Worm (Caenorhabditis elegans) whole organism, L4/young adult: ENCODE data around the gene bus-8B.

Source experiments
- W03F9.2 ChIP-seq: fragments of 150-350 bp; optimal IDR thresholded peaks from 2 replicates; lab custom pipeline; 2014; ENCODE audit warnings: missing biosample characterization, missing genetic modification characterization
- dao-5 ChIP-seq: sonication (generic microtip); optimal IDR thresholded peaks from 2 replicates; lab custom pipeline; 2016; ENCODE audit warnings: missing genotype, missing genetic modification characterization, moderate library complexity, missing compliant biosample characterization
- him-1 ChIP-seq: sonication (generic microtip); optimal IDR thresholded peaks from 2 replicates; lab custom pipeline; 2016; ENCODE audit warnings: missing genotype, missing genetic modification reagents, missing genetic modification characterization, missing compliant biosample characterization

Gene bus-8B

ce11 chrX:5505148-5505547 lies 12.0 kb downstream of the bus-8B start, which contains the start of gene T23F2.2:
T23F2.2 (minus strand) TSS chrX:5505248.
- TF ChIP-seq W03F9.2 (tag; lab: Kevin White, UChicago) (no peak), him-1 (tag; lab: Kevin White, UChicago) (no peak), dao-5 (tag; lab: Kevin White, UChicago) (no peak)

ce11 chrX:5506432-5506977 lies 13.4 kb downstream of the bus-8B start:
- TF ChIP-seq W03F9.2 (tag; lab: Kevin White, UChicago) (no peak), him-1 (tag; lab: Kevin White, UChicago) (no peak)

ce11 chrX:5507926-5508325 lies 14.8 kb downstream of the bus-8B start:
- TF ChIP-seq dao-5 (tag; lab: Kevin White, UChicago) (no peak), him-1 (tag; lab: Kevin White, UChicago) (no peak), W03F9.2 (tag; lab: Kevin White, UChicago) (no peak)

- TF ChIP-seq dao-5 (tag; lab: Kevin White, UChicago): no peak
- no peak for TF ChIP-seq W03F9.2 (tag; lab: Kevin White, UChicago)
- TF ChIP-seq him-1 (tag; lab: Kevin White, UChicago): no peak
These were observed 16.2 kb downstream of the bus-8B start for ce11 chrX:5509114-5509877.

ce11 chrX:5512227-5512626 lies 19.1 kb downstream of the bus-8B start, which contains the start of gene T23F2.3:
T23F2.3 (minus strand) TSS chrX:5512327.
- no peak for TF ChIP-seq dao-5 (tag; lab: Kevin White, UChicago)
- no peak for TF ChIP-seq him-1 (tag; lab: Kevin White, UChicago)
- no peak for TF ChIP-seq W03F9.2 (tag; lab: Kevin White, UChicago)

- TF ChIP-seq dao-5 (tag; lab: Kevin White, UChicago) (no peak), W03F9.2 (tag; lab: Kevin White, UChicago) (no peak), him-1 (tag; lab: Kevin White, UChicago) (no peak)
These were observed 19.6 kb downstream of the bus-8B start for ce11 chrX:5512707-5513106.

ce11 chrX:5514346-5514745 lies 21.2 kb downstream of the bus-8B start:
- TF ChIP-seq dao-5 (tag; lab: Kevin White, UChicago) (no peak), W03F9.2 (tag; lab: Kevin White, UChicago) (no peak), him-1 (tag; lab: Kevin White, UChicago) (no peak)

ce11 chrX:5514984-5515383 lies 21.9 kb downstream of the bus-8B start, which contains the start of gene T23F2.4:
T23F2.4 (minus strand) TSS chrX:5515084.
- TF ChIP-seq him-1 (tag; lab: Kevin White, UChicago): no peak
- no peak for TF ChIP-seq W03F9.2 (tag; lab: Kevin White, UChicago)
- no peak for TF ChIP-seq dao-5 (tag; lab: Kevin White, UChicago)

ce11 chrX:5515459-5515858 lies 22.3 kb downstream of the bus-8B start:
- TF ChIP-seq him-1 (tag; lab: Kevin White, UChicago): no peak
- no peak for TF ChIP-seq W03F9.2 (tag; lab: Kevin White, UChicago)
- TF ChIP-seq dao-5 (tag; lab: Kevin White, UChicago): no peak

ce11 chrX:5516365-5516764 lies 23.2 kb downstream of the bus-8B start:
- TF ChIP-seq W03F9.2 (tag; lab: Kevin White, UChicago): no peak
- TF ChIP-seq dao-5 (tag; lab: Kevin White, UChicago): no peak
- TF ChIP-seq him-1 (tag; lab: Kevin White, UChicago): no peak

- TF ChIP-seq dao-5 (tag; lab: Kevin White, UChicago): no peak
- no peak for TF ChIP-seq him-1 (tag; lab: Kevin White, UChicago)
- no peak for TF ChIP-seq W03F9.2 (tag; lab: Kevin White, UChicago)
These were observed 23.9 kb downstream of the bus-8B start, which contains the start of gene T23F2.5 for ce11 chrX:5517063-5517462. T23F2.5 (minus strand) TSS chrX:5517163.

ce11 chrX:5517844-5518243 lies 24.7 kb downstream of the bus-8B start:
- TF ChIP-seq dao-5 (tag; lab: Kevin White, UChicago): no peak
- no peak for TF ChIP-seq him-1 (tag; lab: Kevin White, UChicago)
- TF ChIP-seq W03F9.2 (tag; lab: Kevin White, UChicago): no peak

- TF ChIP-seq W03F9.2 (tag; lab: Kevin White, UChicago): no peak
- no peak for TF ChIP-seq him-1 (tag; lab: Kevin White, UChicago)
These were observed 25.2 kb downstream of the bus-8B start for ce11 chrX:5518352-5518751.

- TF ChIP-seq him-1 (tag; lab: Kevin White, UChicago) (no peak), dao-5 (tag; lab: Kevin White, UChicago) (no peak)
These were observed 26.4 kb downstream of the bus-8B start for ce11 chrX:5519567-5519966.
